Worm (Caenorhabditis elegans): ENCODE measurements around the gene F11E6.10.

The F11E6.10 gene

DNA sequence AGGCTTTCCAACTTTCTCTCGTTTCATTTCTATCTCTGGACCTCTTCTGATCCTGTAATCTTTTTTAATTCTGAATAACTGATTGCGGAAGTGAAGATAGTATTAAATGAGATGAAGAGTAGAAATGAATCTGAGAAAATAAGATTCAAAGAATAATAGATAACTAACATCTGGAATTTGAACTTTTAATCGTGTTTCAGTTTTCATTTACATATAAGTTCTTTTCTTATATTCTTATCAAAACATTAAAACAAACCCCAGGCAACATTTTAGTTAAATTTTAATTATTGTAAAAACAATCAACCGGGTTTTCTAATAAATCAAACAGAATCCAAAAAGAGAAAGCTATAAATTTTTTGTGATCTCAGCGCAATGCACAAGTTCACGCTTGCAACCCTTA is 9.8 kb downstream of the F11E6.10 start:
- TF ChIP-seq die-1 (tag; optimal IDR thresholded peaks at IDR 0.05) = no peak
- TF ChIP-seq egl-18 (GFP tag; IDR thresholded peaks at IDR 0.05) = no peak
- TF ChIP-seq tlf-1 (GFP tag; optimal IDR thresholded peaks at IDR 0.05) = no peak
- no peak for TF ChIP-seq B0035.1 (tag; optimal IDR thresholded peaks at IDR 0.05)
- TF ChIP-seq zim-3 (tag; optimal IDR thresholded peaks at IDR 0.05) = no peak
- TF ChIP-seq aptf-3 (GFP tag; IDR thresholded peaks at IDR 0.05) = no peak
- TF ChIP-seq gei-17 (GFP tag; optimal IDR thresholded peaks at IDR 0.05) = no peak
- TF ChIP-seq athp-1 (tag; optimal IDR thresholded peaks at IDR 0.05) = no peak
- no peak for TF ChIP-seq lin-35 (GFP tag; optimal IDR thresholded peaks at IDR 0.05)
- TF ChIP-seq madf-6 (GFP tag; IDR thresholded peaks at IDR 0.05) = no peak

DNA sequence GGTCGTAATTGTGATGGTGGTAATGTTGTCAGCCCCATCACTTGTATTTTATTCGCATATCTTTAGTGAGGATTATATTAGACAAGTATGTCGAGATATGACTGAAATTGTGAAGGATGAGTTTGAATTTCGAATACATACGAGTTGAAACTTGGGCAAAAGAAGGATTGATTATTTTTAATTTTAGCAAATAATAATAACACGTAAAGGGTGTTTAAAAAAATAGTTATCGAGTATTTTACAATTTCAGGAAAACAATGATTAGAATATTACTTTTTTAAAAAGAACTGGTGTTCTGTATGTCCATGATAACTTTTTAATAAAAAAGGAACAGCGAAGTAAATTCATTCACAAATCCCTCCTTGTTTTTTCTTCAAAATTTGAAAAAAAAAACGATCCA is 12.5 kb downstream of the F11E6.10 start, which contains the start of gene F11E6.8:
Gene F11E6.8, minus strand, starts transcription at position 101 of the 400 bp plus-strand sequence.
- no peak for TF ChIP-seq attf-3 (GFP tag; conservative IDR thresholded peaks at IDR 0.05)
- TF ChIP-seq snpc-4 (GFP tag; optimal IDR thresholded peaks at IDR 0.05) = no peak
- TF ChIP-seq snpc-4 (tag; optimal IDR thresholded peaks at IDR 0.05) = no peak
- TF ChIP-seq madf-10 (tag; optimal IDR thresholded peaks at IDR 0.05) = no peak
- no peak for TF ChIP-seq ztf-28 (GFP tag; IDR thresholded peaks at IDR 0.05)
- TF ChIP-seq attf-5 (GFP tag; optimal IDR thresholded peaks at IDR 0.05) = no peak
- TF ChIP-seq efl-1 (GFP tag; optimal IDR thresholded peaks at IDR 0.05) = no peak
- TF ChIP-seq atf-7 (tag; optimal IDR thresholded peaks at IDR 0.05) = no peak
- no peak for TF ChIP-seq ztf-18 (tag; optimal IDR thresholded peaks at IDR 0.05)
- no peak for TF ChIP-seq aptf-3 (GFP tag; IDR thresholded peaks at IDR 0.05)
- no peak for TF ChIP-seq F52B5.7 (tag; optimal IDR thresholded peaks at IDR 0.05)

DNA sequence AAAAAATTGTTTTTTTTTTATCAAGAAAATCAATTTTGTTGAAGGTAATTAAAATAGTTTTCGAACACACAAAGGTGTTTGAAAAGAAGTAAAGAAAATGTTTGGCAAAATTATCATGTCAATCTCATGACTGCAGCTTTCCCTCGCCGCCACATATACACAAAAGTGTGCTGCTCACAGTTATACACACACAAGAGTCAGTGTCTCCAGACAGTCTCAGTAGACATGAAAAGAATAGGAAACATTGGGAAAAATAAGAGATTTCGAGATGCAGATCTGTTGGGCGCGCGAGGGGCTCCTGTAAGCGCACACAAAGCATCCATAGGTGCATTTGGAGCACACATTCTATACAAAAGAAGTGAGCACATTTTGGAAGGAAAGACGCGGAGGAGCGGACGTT is 14.6 kb downstream of the F11E6.10 start:
- no peak for TF ChIP-seq madf-3 (GFP tag; IDR thresholded peaks at IDR 0.05)
- TF ChIP-seq nhr-80 (tag; optimal IDR thresholded peaks at IDR 0.05) = peak; percentile 70

DNA sequence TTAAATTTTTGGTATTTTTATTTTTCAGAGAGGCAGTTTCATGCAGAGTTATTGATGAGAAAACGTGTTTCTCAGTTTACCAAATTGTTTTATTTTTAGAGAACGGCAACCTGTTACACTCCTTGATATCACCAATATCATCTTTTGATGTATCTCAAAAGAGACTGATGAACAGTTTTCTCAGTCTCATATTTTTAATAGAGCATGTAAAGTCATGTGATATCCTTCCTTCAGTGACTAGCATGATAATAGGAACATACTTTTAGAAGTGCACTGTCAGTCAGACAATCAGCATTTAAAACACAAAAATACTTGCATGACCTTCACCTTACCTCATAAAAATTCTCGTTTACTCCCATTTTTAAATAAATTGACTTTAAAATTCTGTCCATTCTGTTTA is 20.5 kb downstream of the F11E6.10 start, which contains the start of gene F11E6.11:
Gene F11E6.11, plus strand, starts transcription at position 325 of the 400 bp plus-strand sequence.
- no peak for TF ChIP-seq F22D6.2 (tag; optimal IDR thresholded peaks at IDR 0.05)
- no peak for TF ChIP-seq F39B2.1 (GFP tag; IDR thresholded peaks at IDR 0.05)
- no peak for TF ChIP-seq ceh-91 (GFP tag; IDR thresholded peaks at IDR 0.05)
- TF ChIP-seq hrde-1 (tag; optimal IDR thresholded peaks at IDR 0.05; ENCODE audit: borderline replicate concordance) = no peak

DNA sequence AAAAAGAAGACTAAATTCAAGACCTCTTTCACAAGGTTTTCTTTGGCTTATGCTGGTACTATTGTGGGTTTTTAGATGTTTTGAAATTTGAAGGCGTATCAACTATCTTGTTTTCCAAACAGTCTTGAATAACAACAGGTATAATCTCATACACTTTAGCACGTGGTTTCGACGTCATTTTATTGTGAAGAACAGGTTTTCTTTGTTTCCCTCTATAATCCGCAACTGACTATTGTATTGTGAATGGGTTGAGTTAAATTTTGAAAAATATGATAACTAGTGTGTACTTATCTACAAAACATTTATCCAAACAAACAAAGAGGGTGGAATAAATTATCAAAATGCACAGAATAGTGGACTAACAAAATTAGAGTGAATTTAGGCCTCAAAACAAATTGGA is 21.7 kb downstream of the F11E6.10 start:
- TF ChIP-seq zfh-2 (GFP tag; conservative IDR thresholded peaks at IDR 0.05) (no peak), sdz-38 (tag; optimal IDR thresholded peaks at IDR 0.05) (no peak), mel-28 (tag; optimal IDR thresholded peaks at IDR 0.05; ENCODE audit: borderline replicate concordance) (no peak), mes-4 (tag; optimal IDR thresholded peaks at IDR 0.05) (no peak), let-607 (tag; optimal IDR thresholded peaks at IDR 0.05) (no peak), hsf-1 (GFP tag; IDR thresholded peaks at IDR 0.05) (no peak), hlh-26 (GFP tag; conservative IDR thresholded peaks at IDR 0.05) (no peak), Y56A3A.18 (GFP tag; IDR thresholded peaks at IDR 0.05) (no peak), T26A5.8 (tag; optimal IDR thresholded peaks at IDR 0.05) (no peak), chd-7 (tag; optimal IDR thresholded peaks at IDR 0.05) (no peak), tbp1 (GFP tag; optimal IDR thresholded peaks at IDR 0.05) (no peak), snpc-1.1 (tag; optimal IDR thresholded peaks at IDR 0.05; ENCODE audit: insufficient read depth) (no peak), ceh-79 (tag; optimal IDR thresholded peaks at IDR 0.05) (no peak), ZK185.1 (tag; optimal IDR thresholded peaks at IDR 0.05; ENCODE audit: poor library complexity, severe bottlenecking) (no peak), ztf-25 (GFP tag; IDR thresholded peaks at IDR 0.05) (no peak)

Data from whole organism, young adult.